Fruit fly (Drosophila melanogaster) whole organism, embryonic: ENCODE data around the gene CG14401.

Experiments
- Ada2b ChIP-seq: fragments of 200-800 bp; sonication (Bioruptor generic); IDR thresholded peaks from 2 replicates; pipeline ENCODE4 v1.3.6; 2022; ENCODE audit warnings: missing biosample characterization, missing genetic modification characterization
- CG10366 ChIP-seq: fragments of 200-800 bp; sonication (Bioruptor generic); IDR thresholded peaks from 2 replicates; pipeline ENCODE4 v1.3.6; 2022; ENCODE audit warnings: missing biosample characterization, missing genetic modification characterization
- CG10431 ChIP-seq: fragments of 200-800 bp; sonication (Bioruptor generic); optimal IDR thresholded peaks from 3 replicates; lab custom pipeline; 2018; ENCODE audit warnings: missing biosample characterization, mild to moderate bottlenecking, missing genetic modification characterization
- CG10565 ChIP-seq: fragments of 200-800 bp; sonication (Bioruptor generic); optimal IDR thresholded peaks from 3 replicates; lab custom pipeline; 2016; ENCODE audit warnings: missing biosample characterization, mild to moderate bottlenecking, missing genetic modification characterization
- CG11085 ChIP-seq: fragments of 200-800 bp; sonication (Bioruptor generic); IDR thresholded peaks from 2 replicates; pipeline ENCODE4 v1.3.6; 2022; ENCODE audit warnings: missing biosample characterization, missing genetic modification characterization
- CG11093 ChIP-seq: fragments of 200-800 bp; sonication (Bioruptor generic); IDR thresholded peaks from 3 replicates; pipeline ENCODE4 v1.3.6; 2022; ENCODE audit warnings: missing biosample characterization, missing genetic modification characterization
- CG11456 ChIP-seq: fragments of 200-800 bp; sonication (Bioruptor generic); IDR thresholded peaks from 3 replicates; pipeline ENCODE4 v1.3.6; 2022; ENCODE audit warnings: missing biosample characterization, missing genetic modification characterization
- CG11695 ChIP-seq: fragments of 200-800 bp; sonication (Bioruptor generic); IDR thresholded peaks from 3 replicates; pipeline ENCODE4 v1.3.6; 2022; ENCODE audit warnings: missing biosample characterization, missing genetic modification characterization
- CG11696 ChIP-seq: fragments of 200-800 bp; sonication (Bioruptor generic); IDR thresholded peaks from 2 replicates; pipeline ENCODE4 v1.3.6; 2022; ENCODE audit warnings: missing biosample characterization, missing genetic modification characterization
- CG12299 ChIP-seq: fragments of 200-800 bp; sonication (Bioruptor generic); optimal IDR thresholded peaks from 2 replicates; lab custom pipeline; 2018; ENCODE audit warnings: missing biosample characterization, mild to moderate bottlenecking, missing genetic modification characterization
- CG1647 ChIP-seq: fragments of 200-800 bp; sonication (Bioruptor generic); optimal IDR thresholded peaks from 3 replicates; lab custom pipeline; 2016; ENCODE audit warnings: missing biosample characterization, missing genetic modification characterization
- CG17568 ChIP-seq: fragments of 200-800 bp; sonication (Bioruptor generic); optimal IDR thresholded peaks from 2 replicates; lab custom pipeline; 2018; ENCODE audit warnings: missing biosample characterization, mild to moderate bottlenecking, missing genetic modification characterization, moderate library complexity
- CG32772 ChIP-seq: fragments of 200-800 bp; sonication (Bioruptor generic); IDR thresholded peaks from 2 replicates; pipeline ENCODE4 v1.3.6; 2022; ENCODE audit warnings: missing biosample characterization, missing genetic modification characterization
- CG34224 ChIP-seq: fragments of 200-800 bp; sonication (Bioruptor generic); IDR thresholded peaks from 3 replicates; pipeline ENCODE4 v1.3.6; 2022; ENCODE audit warnings: missing biosample characterization, missing genetic modification characterization; ENCODE audit not compliant: partially characterized antibody
- CG34422 ChIP-seq: fragments of 200-800 bp; sonication (Bioruptor generic); IDR thresholded peaks from 3 replicates; pipeline ENCODE4 v1.3.6; 2022; ENCODE audit warnings: missing biosample characterization, missing genetic modification characterization
- CG3726 ChIP-seq: fragments of 200-800 bp; sonication (Bioruptor generic); IDR thresholded peaks from 3 replicates; pipeline ENCODE4, ENCODE4 v1.3.6; 2022; ENCODE audit warnings: missing biosample characterization, missing genetic modification characterization
- CG4820 ChIP-seq: fragments of 200-800 bp; sonication (Bioruptor generic); optimal IDR thresholded peaks from 3 replicates; lab custom pipeline; 2016; ENCODE audit warnings: missing biosample characterization, missing genetic modification characterization
- CG6272 ChIP-seq: fragments of 200-800 bp; sonication (Bioruptor generic); IDR thresholded peaks from 2 replicates; pipeline ENCODE4 v1.3.6; 2022; ENCODE audit warnings: missing biosample characterization, missing genetic modification characterization
- CG6813 ChIP-seq: fragments of 200-800 bp; sonication (Bioruptor generic); optimal IDR thresholded peaks from 2 replicates; lab custom pipeline; 2017; ENCODE audit warnings: missing biosample characterization, missing genetic modification characterization, mild to moderate bottlenecking, moderate library complexity, missing genetic modification reagents
- CG7271 ChIP-seq: fragments of 200-800 bp; sonication (Bioruptor generic); optimal IDR thresholded peaks from 2 replicates; lab custom pipeline; 2018; ENCODE audit warnings: missing biosample characterization, mild to moderate bottlenecking, missing genetic modification characterization, moderate library complexity
- CG9932 ChIP-seq: fragments of 200-800 bp; sonication (Bioruptor generic); IDR thresholded peaks from 2 replicates; pipeline ENCODE4 v1.3.6; 2022; ENCODE audit warnings: missing biosample characterization, missing genetic modification characterization
- Dbx ChIP-seq: fragments of 200-800 bp; sonication (Bioruptor generic); IDR thresholded peaks from 3 replicates; pipeline ENCODE4 v1.3.6; 2022; ENCODE audit warnings: missing biosample characterization, missing genetic modification characterization
- E2f1 ChIP-seq: fragments of 200-800 bp; sonication (Bioruptor generic); IDR thresholded peaks from 2 replicates; pipeline ENCODE4 v1.3.6; 2022; ENCODE audit warnings: missing biosample characterization, missing genetic modification characterization
- Ets65A ChIP-seq: fragments of 200-800 bp; sonication (Bioruptor generic); peaks from one replicate; lab custom pipeline; 2016; ENCODE audit warnings: missing biosample characterization, missing genetic modification characterization
- Ets97D ChIP-seq: fragments of 200-800 bp; sonication (Bioruptor generic); optimal IDR thresholded peaks from 3 replicates; lab custom pipeline; 2016; ENCODE audit warnings: missing biosample characterization, missing genetic modification characterization
- HmgZ ChIP-seq: fragments of 200-800 bp; sonication (Bioruptor generic); optimal IDR thresholded peaks from 2 replicates; lab custom pipeline; 2018; ENCODE audit warnings: missing biosample characterization, mild to moderate bottlenecking, missing genetic modification characterization
- Kr ChIP-seq: fragments of 200-800 bp; sonication (Bioruptor generic); optimal IDR thresholded peaks from 2 replicates; lab custom pipeline; 2017; ENCODE audit warnings: missing biosample characterization, mild to moderate bottlenecking, missing genetic modification characterization
- Med ChIP-seq: fragments of 200-800 bp; sonication (Bioruptor generic); peaks from one replicate; lab custom pipeline; 2016; ENCODE audit warnings: missing biosample characterization, missing genetic modification characterization, mild to moderate bottlenecking, inconsistent platforms, moderate library complexity
- NC2α ChIP-seq: fragments of 200-800 bp; sonication (Bioruptor generic); optimal IDR thresholded peaks from 2 replicates; lab custom pipeline; 2016; ENCODE audit warnings: missing biosample characterization, missing genetic modification characterization
- Spps ChIP-seq: fragments of 200-800 bp; sonication (Bioruptor generic); optimal IDR thresholded peaks from 2 replicates; lab custom pipeline; 2018; ENCODE audit warnings: missing biosample characterization, mild to moderate bottlenecking, missing genetic modification characterization
- Xbp1 ChIP-seq: fragments of 200-800 bp; sonication (Bioruptor generic); optimal IDR thresholded peaks from 3 replicates; lab custom pipeline; 2016; ENCODE audit warnings: missing biosample characterization, mild to moderate bottlenecking, missing genetic modification characterization
- abd-A ChIP-seq: fragments of 200-800 bp; sonication (Bioruptor generic); optimal IDR thresholded peaks from 3 replicates; lab custom pipeline; 2019; ENCODE audit warnings: missing biosample characterization, mild to moderate bottlenecking, missing genetic modification characterization, moderate library complexity
- ac ChIP-seq: fragments of 200-800 bp; sonication (Bioruptor generic); optimal IDR thresholded peaks from 3 replicates; lab custom pipeline; 2017; ENCODE audit warnings: missing biosample characterization, mild to moderate bottlenecking, missing genetic modification characterization
- cas ChIP-seq: fragments of 200-800 bp; sonication (Bioruptor generic); IDR thresholded peaks from 2 replicates; pipeline ENCODE4 v1.3.6; 2022; ENCODE audit warnings: missing biosample characterization, missing genetic modification characterization
- chn ChIP-seq: fragments of 200-800 bp; sonication (Bioruptor generic); optimal IDR thresholded peaks from 2 replicates; lab custom pipeline; 2016; ENCODE audit warnings: missing biosample characterization, missing genetic modification characterization
- crc ChIP-seq: fragments of 200-800 bp; sonication (Bioruptor generic); optimal IDR thresholded peaks from 2 replicates; lab custom pipeline; 2016; ENCODE audit warnings: missing biosample characterization, missing genetic modification characterization
- dpn ChIP-seq, 2 experiments: fragments of 200-800 bp; sonication (Bioruptor generic); optimal IDR thresholded peaks; 3 replicates each; lab custom pipeline; 2016; ENCODE audit warnings: missing biosample characterization in 2 of 2, missing genetic modification characterization in 2 of 2
- dysf ChIP-seq: fragments of 200-800 bp; sonication (Bioruptor generic); IDR thresholded peaks from 3 replicates; pipeline ENCODE4 v1.3.6; 2022; ENCODE audit warnings: missing biosample characterization, missing genetic modification characterization
- emc ChIP-seq: fragments of 200-800 bp; sonication (Bioruptor generic); optimal IDR thresholded peaks from 2 replicates; lab custom pipeline; 2016; ENCODE audit warnings: missing biosample characterization, missing genetic modification characterization
- knrl ChIP-seq: fragments of 200-800 bp; sonication (Bioruptor generic); IDR thresholded peaks from 3 replicates; pipeline ENCODE4 v1.3.6; 2022; ENCODE audit warnings: missing biosample characterization, missing genetic modification characterization; ENCODE audit not compliant: partially characterized antibody
- nau ChIP-seq: fragments of 200-800 bp; sonication (Bioruptor generic); optimal IDR thresholded peaks from 3 replicates; lab custom pipeline; 2017; ENCODE audit warnings: missing biosample characterization, mild to moderate bottlenecking, missing genetic modification characterization, missing genetic modification reagents
- peb ChIP-seq: fragments of 200-800 bp; sonication (Bioruptor generic); IDR thresholded peaks from 2 replicates; pipeline ENCODE4 v1.3.6; 2022; ENCODE audit warnings: missing biosample characterization, missing genetic modification characterization
- pho ChIP-seq: fragments of 200-800 bp; sonication (Bioruptor generic); optimal IDR thresholded peaks from 2 replicates; lab custom pipeline; 2016; ENCODE audit warnings: missing biosample characterization, missing genetic modification characterization
- sens ChIP-seq: fragments of 200-800 bp; sonication (Bioruptor generic); peaks from one replicate; lab custom pipeline; 2016; ENCODE audit warnings: missing biosample characterization, missing genetic modification characterization
- sens-2 ChIP-seq: fragments of 200-800 bp; sonication (Bioruptor generic); IDR thresholded peaks from 2 replicates; pipeline ENCODE4 v1.3.6; 2022; ENCODE audit warnings: missing biosample characterization, missing genetic modification characterization
- sob ChIP-seq: fragments of 200-800 bp; sonication (Bioruptor generic); IDR thresholded peaks from 2 replicates; pipeline ENCODE4 v1.3.6; 2022; ENCODE audit warnings: missing biosample characterization, missing genetic modification characterization
- trh ChIP-seq: fragments of 200-800 bp; sonication (Bioruptor generic); optimal IDR thresholded peaks from 2 replicates; lab custom pipeline; 2016; ENCODE audit warnings: missing biosample characterization, missing genetic modification characterization
- unc-4 ChIP-seq: fragments of 200-800 bp; sonication (Bioruptor generic); IDR thresholded peaks from 2 replicates; pipeline ENCODE4 v1.3.6; 2022; ENCODE audit warnings: missing biosample characterization, missing genetic modification characterization; ENCODE audit not compliant: partially characterized antibody
- unpg ChIP-seq: fragments of 200-800 bp; sonication (Bioruptor generic); optimal IDR thresholded peaks from 3 replicates; lab custom pipeline; 2018; ENCODE audit warnings: missing biosample characterization, mild to moderate bottlenecking, missing genetic modification characterization, moderate library complexity
- usp ChIP-seq: fragments of >200 bp; optimal IDR thresholded peaks from 2 replicates; lab custom pipeline; 2017; ENCODE audit warnings: missing biosample characterization, missing genetic modification characterization
- zfh2 ChIP-seq: fragments of 200-800 bp; sonication (Bioruptor generic); optimal IDR thresholded peaks from 2 replicates; lab custom pipeline; 2016; ENCODE audit warnings: missing biosample characterization, missing genetic modification characterization

Gene CG14401

DNA sequence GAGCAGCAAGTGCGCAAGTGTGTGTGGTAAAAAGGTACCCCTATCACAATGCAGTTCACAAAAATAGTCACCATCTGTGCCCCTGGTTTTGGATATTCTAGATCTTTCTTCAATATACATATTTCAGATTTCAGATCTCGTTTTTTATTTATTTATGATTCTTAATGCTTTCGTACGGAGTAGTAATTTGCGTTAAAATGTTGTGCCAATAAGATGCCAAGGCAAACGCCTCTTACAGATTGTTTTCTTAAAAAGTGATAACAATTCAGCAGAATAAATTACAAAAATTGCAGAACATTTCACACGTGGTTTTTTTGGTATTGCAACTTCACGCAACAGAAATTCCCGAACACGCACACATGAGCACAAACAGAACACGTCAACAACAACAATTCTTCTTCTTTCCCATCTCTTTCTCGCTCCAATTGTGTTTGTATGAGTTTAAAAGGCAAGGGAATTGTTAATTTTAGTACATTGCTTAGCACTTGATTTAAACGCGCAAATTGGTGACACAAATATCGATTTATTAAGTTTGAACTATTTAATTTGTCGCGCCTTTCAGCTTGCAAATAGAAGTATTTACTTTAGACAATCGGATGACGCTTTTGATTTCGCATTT is 48.5 kb downstream of the CG14401 start (continued):
- TF ChIP-seq sob (GFP tag; lab: Robert Waterston, UW), result peak; percentile 55
- no peak; the same call in 1 of the 2 replicates for TF ChIP-seq CG32772 (GFP tag; lab: Robert Waterston, UW)
- no peak for TF ChIP-seq CG6813 (GFP tag; lab: Kevin White, UChicago)
- TF ChIP-seq CG34422, result peak; percentile 7; the same call in 1 of the 3 replicates
- peak; percentile 28 for TF ChIP-seq Ets97D (GFP tag; lab: Kevin White, UChicago)
- TF ChIP-seq CG34224, result no peak
- TF ChIP-seq CG6272 (GFP tag; lab: Robert Waterston, UW), result no peak
- TF ChIP-seq trh (GFP tag; lab: Kevin White, UChicago), result no peak
- TF ChIP-seq dysf, result peak; percentile 74
- TF ChIP-seq Ets65A (GFP tag; lab: Kevin White, UChicago), result peak; percentile 85
- peak; percentile 72; the same call in 2 of the 3 replicates for TF ChIP-seq CG3726
- no peak for TF ChIP-seq cas
- peak; percentile 92 for TF ChIP-seq CG11696 (GFP tag; lab: Robert Waterston, UW)
- TF ChIP-seq nau (GFP tag; lab: Kevin White, UChicago), result no peak
- peak; percentile 35 for TF ChIP-seq NC2α (GFP tag; lab: Kevin White, UChicago)
- peak; percentile 58 for TF ChIP-seq chn
- no peak for TF ChIP-seq Ada2b (GFP tag; lab: Robert Waterston, UW)
- no peak for TF ChIP-seq Spps
- no peak for TF ChIP-seq abd-A (tag; lab: Kevin White, UChicago)
- peak; percentile 94 for TF ChIP-seq Med
- peak; percentile 82 for TF ChIP-seq CG11456 (GFP tag; lab: Robert Waterston, UW)
- TF ChIP-seq usp, result no peak
- TF ChIP-seq Kr (GFP tag; lab: Kevin White, UChicago), result peak; percentile 16
- no peak for TF ChIP-seq CG11085 (GFP tag; lab: Robert Waterston, UW)
- TF ChIP-seq unpg (GFP tag; lab: Kevin White, UChicago), result peak; percentile 88
- TF ChIP-seq CG4820, result peak; percentile 66
- TF ChIP-seq zfh2 (GFP tag; lab: Kevin White, UChicago), result peak; percentile 41
- TF ChIP-seq CG1647 (GFP tag; lab: Kevin White, UChicago), result peak; percentile 49
- no peak for TF ChIP-seq Dbx (GFP tag; lab: Robert Waterston, UW)
- peak; percentile 54 for TF ChIP-seq pho (GFP tag; lab: Kevin White, UChicago)
- no peak for TF ChIP-seq unc-4 (GFP tag; lab: Robert Waterston, UW)
- TF ChIP-seq HmgZ, result peak; percentile 76
- peak; percentile 58; the same call in 1 of the 2 replicates for TF ChIP-seq sens-2 (GFP tag; lab: Robert Waterston, UW)
- TF ChIP-seq CG7271 (tag; lab: Kevin White, UChicago), result no peak
- peak; percentile 32 for TF ChIP-seq ac
- no peak for TF ChIP-seq CG11093
- TF ChIP-seq dpn (GFP tag; optimal IDR thresholded peaks at IDR 0.05; lab: Kevin White, UChicago), result peak; percentile 61 to 84
- TF ChIP-seq CG12299 (tag; lab: Kevin White, UChicago), result peak; percentile 82
- peak; percentile 60 for TF ChIP-seq CG17568
- peak; percentile 69 for TF ChIP-seq CG10366 (GFP tag; lab: Robert Waterston, UW)
- TF ChIP-seq knrl (GFP tag; lab: Robert Waterston, UW), result no peak
- TF ChIP-seq crc (GFP tag; lab: Kevin White, UChicago), result peak; percentile 75
- TF ChIP-seq CG11695 (GFP tag; lab: Robert Waterston, UW), result peak; percentile 58; the same call in 2 of the 3 replicates
- peak; percentile 34 for TF ChIP-seq CG10431 (GFP tag; lab: Kevin White, UChicago)
- peak; percentile 6 for TF ChIP-seq CG10565 (GFP tag; lab: Kevin White, UChicago)
- TF ChIP-seq E2f1 (GFP tag; lab: Robert Waterston, UW), result peak; percentile 46
- TF ChIP-seq emc, result no peak
- peak; percentile 69 for TF ChIP-seq Xbp1
- peak; percentile 61 for TF ChIP-seq CG9932
- peak; percentile 92 for TF ChIP-seq sens (GFP tag; lab: Kevin White, UChicago)
- peak; percentile 38; the same call in 1 of the 2 replicates for TF ChIP-seq peb (GFP tag; lab: Robert Waterston, UW)
